Fruit fly (Drosophila melanogaster) whole organism, wandering third instar larva: ENCODE measurements around the gene CG13314.

Experiments
- Abd-B ChIP-seq: fragments of >200 bp; optimal IDR thresholded peaks from 2 replicates; lab custom pipeline; 2017; ENCODE audit warnings: missing biosample characterization, missing genetic modification characterization
- Hnf4 ChIP-seq: fragments of 200-800 bp; sonication (Bioruptor generic); optimal IDR thresholded peaks from 2 replicates; lab custom pipeline; 2016; ENCODE audit warnings: missing biosample characterization, mild to moderate bottlenecking, missing genetic modification characterization
- Hr83 ChIP-seq: fragments of 200-300 bp; sonication (Bioruptor generic); optimal IDR thresholded peaks from 2 replicates; lab custom pipeline; 2016; ENCODE audit warnings: missing biosample characterization, mild to moderate bottlenecking, missing genetic modification characterization, moderate library complexity; ENCODE audit not compliant: poor library complexity, severe bottlenecking
- Jra ChIP-seq: sonication (Bioruptor generic); optimal IDR thresholded peaks from 2 replicates; lab custom pipeline; 2016; ENCODE audit warnings: missing biosample characterization, missing genetic modification characterization
- Myc ChIP-seq: fragments of >200 bp; optimal IDR thresholded peaks from 2 replicates; lab custom pipeline; 2017
- br ChIP-seq: fragments of 200-800 bp; sonication (Bioruptor generic); optimal IDR thresholded peaks from 2 replicates; lab custom pipeline; 2016; ENCODE audit warnings: missing biosample characterization, missing genetic modification characterization
- fru ChIP-seq: fragments of 200-800 bp; sonication (Bioruptor generic); optimal IDR thresholded peaks from 3 replicates; lab custom pipeline; 2016; ENCODE audit warnings: missing biosample characterization, mild to moderate bottlenecking, missing genetic modification characterization
- h ChIP-seq: fragments of 200-800 bp; sonication (Bioruptor generic); optimal IDR thresholded peaks from 3 replicates; lab custom pipeline; 2016; ENCODE audit warnings: missing biosample characterization, mild to moderate bottlenecking, missing genetic modification characterization
- lola ChIP-seq: fragments of >200 bp; optimal IDR thresholded peaks from 2 replicates; lab custom pipeline; 2017; ENCODE audit warnings: missing biosample characterization, missing genetic modification characterization
- psq ChIP-seq: fragments of 200-800 bp; sonication (Bioruptor generic); optimal IDR thresholded peaks from 3 replicates; lab custom pipeline; 2017; ENCODE audit warnings: missing biosample characterization, mild to moderate bottlenecking, missing genetic modification characterization, moderate library complexity
- sage ChIP-seq: fragments of 200-800 bp; sonication (Bioruptor generic); optimal IDR thresholded peaks from 2 replicates; lab custom pipeline; 2016; ENCODE audit warnings: missing biosample characterization, mild to moderate bottlenecking, missing genetic modification characterization
- woc ChIP-seq: sonication (Bioruptor generic); optimal IDR thresholded peaks from 2 replicates; lab custom pipeline; 2016; ENCODE audit warnings: missing biosample characterization, mild to moderate bottlenecking, missing genetic modification characterization

- TF ChIP-seq h (GFP tag; lab: Kevin White, UChicago), result no peak
- no peak for TF ChIP-seq Jra
- TF ChIP-seq fru (GFP tag; lab: Kevin White, UChicago), result peak; percentile 7
- TF ChIP-seq Abd-B (GFP tag; lab: Kevin White, UChicago), result no peak
- no peak for TF ChIP-seq sage (GFP tag; lab: Kevin White, UChicago)
- peak; percentile 33 for TF ChIP-seq psq (GFP tag; lab: Kevin White, UChicago)
- no peak for TF ChIP-seq lola (GFP tag; lab: Kevin White, UChicago)
- no peak for TF ChIP-seq br (GFP tag; lab: Kevin White, UChicago)
- no peak for TF ChIP-seq woc
- no peak for TF ChIP-seq Hnf4 (GFP tag; lab: Kevin White, UChicago)
- TF ChIP-seq Hr83 (GFP tag; lab: Kevin White, UChicago), result no peak
- TF ChIP-seq Myc (lab: Kevin White, UChicago), result no peak
Measured at dm6 chr3L:8996899-8997685, 15.5 kb downstream of the CG13314 start.
